Fruit fly (Drosophila melanogaster): ENCODE results near the gene mgl.

mgl gene

DNA sequence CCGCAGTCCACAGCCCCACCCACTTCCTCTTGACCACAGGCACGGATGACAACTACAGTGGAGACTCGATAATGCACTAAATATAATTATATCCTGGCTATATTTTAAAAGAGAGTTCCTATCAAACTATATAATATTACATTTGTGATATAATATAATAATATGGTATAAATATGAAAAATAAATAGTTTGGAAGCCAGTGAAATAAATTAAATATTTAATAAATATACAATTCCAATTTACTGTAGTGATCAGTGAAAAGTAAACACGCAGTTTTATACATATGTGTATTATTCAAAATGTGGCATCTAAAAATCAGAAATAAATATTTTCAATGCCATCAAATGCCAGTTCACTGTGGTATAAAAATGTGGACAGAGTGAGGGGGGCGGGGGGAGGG is 43.5 kb downstream of the mgl start:
- TF ChIP-seq CG13624 (GFP tag; optimal IDR thresholded peaks at IDR 0.05), result no peak
- TF ChIP-seq CG6765 (GFP tag; optimal IDR thresholded peaks at IDR 0.05), result no peak
- no peak for TF ChIP-seq ro (GFP tag; IDR thresholded peaks at IDR 0.05)
- TF ChIP-seq CG9817 (tag; optimal IDR thresholded peaks at IDR 0.05), result no peak
- TF ChIP-seq fd96Cb (tag; optimal IDR thresholded peaks at IDR 0.05), result no peak
- TF ChIP-seq fu2 (GFP tag; optimal IDR thresholded peaks at IDR 0.05), result no peak
- TF ChIP-seq wor (GFP tag; IDR thresholded peaks at IDR 0.05), result no peak
- no peak for TF ChIP-seq Dref (GFP tag; IDR thresholded peaks at IDR 0.05)
- no peak for TF ChIP-seq C15 (GFP tag; IDR thresholded peaks at IDR 0.05)
- TF ChIP-seq CG4730 (GFP tag; IDR thresholded peaks at IDR 0.05), result no peak
- TF ChIP-seq ara (GFP tag; IDR thresholded peaks at IDR 0.05), result no peak
- no peak for TF ChIP-seq ken (GFP tag; IDR thresholded peaks at IDR 0.05)
- no peak for TF ChIP-seq Poxn (GFP tag; IDR thresholded peaks at IDR 0.05)
- TF ChIP-seq CG3407 (GFP tag; optimal IDR thresholded peaks at IDR 0.05), result no peak
- no peak for TF ChIP-seq ATbp (GFP tag; optimal IDR thresholded peaks at IDR 0.05)
- peak; percentile 33; the same call in 1 of the 3 replicates for TF ChIP-seq CG17361 (GFP tag; IDR thresholded peaks at IDR 0.05)
- peak; percentile 44 for TF ChIP-seq gem (tag; optimal IDR thresholded peaks at IDR 0.05)
- no peak for TF ChIP-seq CG16813 (GFP tag; IDR thresholded peaks at IDR 0.05; ENCODE audit: partially characterized antibody)
- no peak for TF ChIP-seq stwl (tag; optimal IDR thresholded peaks at IDR 0.05)
- peak; percentile 1 for TF ChIP-seq Sox100B (GFP tag; optimal IDR thresholded peaks at IDR 0.05)
- peak; percentile 4 for TF ChIP-seq CoRest (tag; optimal IDR thresholded peaks at IDR 0.05)
- no peak for TF ChIP-seq vnd (GFP tag; IDR thresholded peaks at IDR 0.05; ENCODE audit: partially characterized antibody)
- no peak for TF ChIP-seq MTF-1 (GFP tag; optimal IDR thresholded peaks at IDR 0.05; ENCODE audit: borderline replicate concordance)
- TF ChIP-seq caup (GFP tag; optimal IDR thresholded peaks at IDR 0.05; ENCODE audit: severe bottlenecking), result no peak
- no peak for TF ChIP-seq CG1603 (tag; optimal IDR thresholded peaks at IDR 0.05)
- peak; percentile 69 for TF ChIP-seq grau (tag; optimal IDR thresholded peaks at IDR 0.05)
- no peak for TF ChIP-seq run (tag; optimal IDR thresholded peaks at IDR 0.05)
- no peak for TF ChIP-seq Chrac-16 (GFP tag; optimal IDR thresholded peaks at IDR 0.05)
- TF ChIP-seq B-H1 (GFP tag; IDR thresholded peaks at IDR 0.05), result no peak
- TF ChIP-seq CG2712 (tag; optimal IDR thresholded peaks at IDR 0.05), result peak; percentile 6
- TF ChIP-seq p53 (GFP tag; optimal IDR thresholded peaks at IDR 0.05), result no peak
- no peak for TF ChIP-seq Gug (GFP tag; IDR thresholded peaks at IDR 0.05)
- peak; percentile 25 for TF ChIP-seq dmrt99B (tag; optimal IDR thresholded peaks at IDR 0.05)
- TF ChIP-seq bbx (GFP tag; IDR thresholded peaks at IDR 0.05; ENCODE audit: partially characterized antibody), result no peak
- TF ChIP-seq CG15601 (tag; optimal IDR thresholded peaks at IDR 0.05), result no peak
- TF ChIP-seq sisA (GFP tag; IDR thresholded peaks at IDR 0.05), result no peak
- TF ChIP-seq trh (GFP tag; optimal IDR thresholded peaks at IDR 0.05), result no peak
- no peak for TF ChIP-seq wdn (GFP tag; IDR thresholded peaks at IDR 0.05)
- no peak for TF ChIP-seq stc (GFP tag; IDR thresholded peaks at IDR 0.05)
- TF ChIP-seq Ets65A (GFP tag), result no peak
- no peak for TF ChIP-seq CG33213 (GFP tag; optimal IDR thresholded peaks at IDR 0.05)
- TF ChIP-seq CG17186 (GFP tag; optimal IDR thresholded peaks at IDR 0.05), result no peak
- no peak for TF ChIP-seq Atf3 (GFP tag; optimal IDR thresholded peaks at IDR 0.05)
- TF ChIP-seq CG15073 (GFP tag; optimal IDR thresholded peaks at IDR 0.05), result no peak
- no peak for TF ChIP-seq nom (GFP tag; optimal IDR thresholded peaks at IDR 0.05)
- no peak for TF ChIP-seq CG13287 (GFP tag; IDR thresholded peaks at IDR 0.05; ENCODE audit: partially characterized antibody)
- no peak for TF ChIP-seq CG13123 (GFP tag; optimal IDR thresholded peaks at IDR 0.05)
- TF ChIP-seq CG17359 (tag; optimal IDR thresholded peaks at IDR 0.05), result no peak
- TF ChIP-seq CG2678 (tag; optimal IDR thresholded peaks at IDR 0.05), result peak; percentile 44
- peak; percentile 54 for TF ChIP-seq CG11504 (tag; optimal IDR thresholded peaks at IDR 0.05)
- TF ChIP-seq NFAT (GFP tag; IDR thresholded peaks at IDR 0.05), result no peak
- no peak for TF ChIP-seq gfzf (GFP tag; optimal IDR thresholded peaks at IDR 0.05)

Data from whole organism, embryonic.